Fruit fly (Drosophila melanogaster): ENCODE results near the gene CG15576.

DNA sequence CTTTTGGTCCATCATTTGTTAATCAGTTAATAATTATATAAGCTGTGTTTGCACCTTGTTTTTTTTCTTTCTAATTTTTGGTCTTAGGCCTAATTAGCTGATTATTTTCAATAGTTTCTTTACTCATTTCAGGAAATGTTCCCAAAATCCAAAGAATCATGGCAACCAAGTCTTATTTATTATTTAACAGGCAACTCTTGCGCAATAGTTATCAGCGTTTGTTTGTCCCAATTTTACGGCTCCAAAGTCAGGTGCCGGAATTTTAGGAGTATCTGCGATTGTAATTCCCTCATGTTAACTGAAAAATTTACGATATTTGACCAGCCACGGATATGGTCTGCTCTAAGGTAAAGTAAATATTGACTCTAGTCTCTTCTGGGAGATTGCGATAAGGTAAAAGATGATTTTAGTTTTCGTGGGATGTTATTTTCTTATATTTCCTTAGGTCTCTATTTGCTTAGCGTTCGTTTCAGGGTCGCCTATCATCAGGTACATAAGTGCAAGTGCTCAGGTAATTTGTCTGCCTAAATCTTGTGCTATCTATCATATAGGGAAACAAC is 50.3 kb downstream of the CG15576 start:
- TF ChIP-seq gl (tag; optimal IDR thresholded peaks at IDR 0.05) = no peak
- TF ChIP-seq Snoo (tag; optimal IDR thresholded peaks at IDR 0.05) = no peak
- no peak for TF ChIP-seq CG17806 (tag; optimal IDR thresholded peaks at IDR 0.05)
- TF ChIP-seq Pif1B (GFP tag; optimal IDR thresholded peaks at IDR 0.05) = no peak
- no peak for TF ChIP-seq CG15710 (tag; optimal IDR thresholded peaks at IDR 0.05)
- no peak for TF ChIP-seq CG13204 (GFP tag; optimal IDR thresholded peaks at IDR 0.05)
- TF ChIP-seq CG8159 (tag; optimal IDR thresholded peaks at IDR 0.05) = no peak
- TF ChIP-seq EcR (GFP tag; optimal IDR thresholded peaks at IDR 0.05) = no peak
